Fruit fly (Drosophila melanogaster) Kc167 (cell line): Measurements from ENCODE around the gene ocn.

Experiments
- Myc ChIP-seq: fragments of >200 bp; optimal IDR thresholded peaks from 2 replicates; lab custom pipeline; 2017; ENCODE audit warnings: missing external identifiers
- Sin3A ChIP-seq: fragments of >200 bp; optimal IDR thresholded peaks from 2 replicates; lab custom pipeline; 2018; ENCODE audit warnings: missing external identifiers
- h ChIP-seq: fragments of >200 bp; optimal IDR thresholded peaks from 3 replicates; lab custom pipeline; 2018; ENCODE audit warnings: missing external identifiers
- psq ChIP-seq: fragments of >200 bp; optimal IDR thresholded peaks from 2 replicates; lab custom pipeline; 2017; ENCODE audit warnings: missing external identifiers
- ttk ChIP-seq: sonication (Bioruptor generic); optimal IDR thresholded peaks from 2 replicates; lab custom pipeline; 2017; ENCODE audit warnings: missing external identifiers

DNA sequence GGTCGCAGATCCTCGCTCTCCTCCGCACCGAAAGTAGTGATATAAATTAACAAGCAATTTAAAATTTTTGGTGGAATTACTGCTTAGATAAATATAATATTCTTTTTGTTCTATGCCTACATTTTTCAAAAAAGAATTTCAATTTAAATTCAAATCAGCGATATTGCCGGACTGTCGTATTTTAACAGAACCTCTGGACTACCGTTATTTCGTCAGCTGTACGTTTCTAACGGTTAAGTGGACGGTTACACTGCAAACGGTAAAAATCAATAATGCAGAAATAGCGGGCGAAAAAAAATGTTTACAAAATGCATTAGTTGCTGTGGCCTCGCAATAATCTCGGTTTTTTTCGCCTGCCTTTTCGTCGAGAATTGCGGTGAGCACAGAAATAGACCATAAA lies 37.2 kb downstream of the ocn start, which contains the start of gene Tace:
- no peak for TF ChIP-seq psq (lab: Kevin White, UChicago)
- TF ChIP-seq Sin3A (lab: Kevin White, UChicago), result no peak
- TF ChIP-seq h (lab: Kevin White, UChicago), result no peak
- TF ChIP-seq ttk (lab: Kevin White, UChicago), result no peak
- TF ChIP-seq Myc (lab: Kevin White, UChicago), result no peak
